Worm (Caenorhabditis elegans) whole organism, midembryonic: ENCODE measurements around the gene cyn-17.

Experiments used
- T22C8.4 ChIP-seq: fragments of 200-800 bp; sonication (Bioruptor generic); IDR thresholded peaks from 2 replicates; pipeline ENCODE4 v1.3.6; 2022; ENCODE audit warnings: missing genetic modification characterization, missing compliant biosample characterization
- cog-1 ChIP-seq: sonication (generic microtip); optimal IDR thresholded peaks from 2 replicates; lab custom pipeline; 2016; ENCODE audit warnings: missing genetic modification characterization, missing compliant biosample characterization
- flt-1 ChIP-seq: fragments of 200-800 bp; sonication (Bioruptor generic); IDR thresholded peaks from 2 replicates; pipeline ENCODE4 v1.3.6; 2022; ENCODE audit warnings: missing genetic modification characterization, missing compliant biosample characterization
- klf-2 ChIP-seq: fragments of 200-800 bp; sonication (Bioruptor generic); conservative IDR thresholded peaks from 2 replicates; pipeline ENCODE4 v1.3.6; 2022; ENCODE audit warnings: missing genetic modification reagents, missing genetic modification characterization, missing compliant biosample characterization
- med-1 ChIP-seq: sonication (generic microtip); optimal IDR thresholded peaks from 2 replicates; lab custom pipeline; 2017; ENCODE audit warnings: missing genetic modification characterization, mild to moderate bottlenecking, missing compliant biosample characterization, antibody characterized with exemption, missing genetic modification reagents; ENCODE audit not compliant: insufficient read depth
- ref-1 ChIP-seq: fragments of 200-800 bp; sonication (Bioruptor generic); conservative IDR thresholded peaks from 2 replicates; pipeline ENCODE4 v1.3.6; 2022; ENCODE audit warnings: missing genetic modification reagents, missing genetic modification characterization, missing compliant biosample characterization
- tab-1 ChIP-seq: fragments of 200-800 bp; sonication (Bioruptor generic); IDR thresholded peaks from 2 replicates; pipeline ENCODE4 v1.3.6; 2022; ENCODE audit warnings: missing genetic modification characterization, missing compliant biosample characterization
- ztf-23 ChIP-seq: fragments of 200-800 bp; sonication (Bioruptor generic); IDR thresholded peaks from 2 replicates; pipeline ENCODE4 v1.3.6; 2022; ENCODE audit warnings: missing genetic modification reagents, missing genetic modification characterization, missing compliant biosample characterization
- ztf-29 ChIP-seq: fragments of 200-800 bp; sonication (Bioruptor generic); IDR thresholded peaks from 2 replicates; pipeline ENCODE4 v1.3.6; 2022; ENCODE audit warnings: missing genetic modification reagents, missing genetic modification characterization, missing compliant biosample characterization

The cyn-17 gene

DNA sequence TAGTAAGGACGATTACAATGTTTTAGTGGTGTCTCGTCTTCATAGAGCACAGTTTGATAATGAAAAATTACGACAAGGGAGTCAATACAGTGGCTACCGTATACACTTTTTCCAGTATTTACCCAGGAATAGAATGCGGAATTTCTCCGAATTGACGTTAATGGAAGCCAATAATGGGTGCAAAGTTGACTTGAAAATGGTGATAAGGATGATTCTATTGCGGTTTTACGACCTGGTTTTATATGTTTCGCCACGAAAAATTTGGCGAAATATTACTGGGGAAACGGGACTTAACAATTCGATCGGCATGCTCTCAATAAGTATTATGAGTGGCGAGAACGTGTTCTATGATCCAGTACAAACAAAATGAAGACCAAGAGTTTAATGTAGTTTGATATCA is 20.4 kb downstream of the cyn-17 start:
- TF ChIP-seq med-1 (GFP tag; lab: Kevin White, UChicago) = no peak
- TF ChIP-seq ztf-29 (GFP tag; lab: Robert Waterston, UW) = no peak
- TF ChIP-seq T22C8.4 = no peak
- no peak for TF ChIP-seq klf-2 (GFP tag; lab: Robert Waterston, UW)
- TF ChIP-seq ztf-23 (GFP tag; lab: Robert Waterston, UW) = no peak
- TF ChIP-seq flt-1 (GFP tag; lab: Robert Waterston, UW) = no peak
- no peak for TF ChIP-seq tab-1 (GFP tag; lab: Robert Waterston, UW)
- no peak for TF ChIP-seq cog-1 (tag; lab: Kevin White, UChicago)
- TF ChIP-seq ref-1 (GFP tag; lab: Robert Waterston, UW) = no peak

DNA sequence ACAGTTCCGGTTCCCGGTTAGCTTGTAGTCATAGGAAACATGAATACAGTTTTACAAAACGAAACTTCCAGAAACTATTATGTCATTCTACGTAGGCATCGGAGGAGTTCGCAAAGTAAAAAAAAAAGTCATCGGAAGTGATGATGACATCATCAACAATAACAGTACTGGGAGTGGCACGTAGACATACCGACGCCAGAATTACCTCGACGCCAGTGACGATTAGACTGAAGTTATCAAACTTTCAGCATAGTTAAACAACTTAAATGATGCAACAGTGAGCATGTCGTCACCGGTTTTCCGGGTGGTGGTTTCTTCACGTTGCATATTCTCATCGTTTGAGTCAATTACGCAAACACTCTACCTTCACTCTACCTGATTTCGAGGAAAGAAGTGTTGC is 20.9 kb downstream of the cyn-17 start:
- no peak for TF ChIP-seq klf-2 (GFP tag; lab: Robert Waterston, UW)
- TF ChIP-seq tab-1 (GFP tag; lab: Robert Waterston, UW) = no peak
- TF ChIP-seq flt-1 (GFP tag; lab: Robert Waterston, UW) = no peak
- no peak for TF ChIP-seq cog-1 (tag; lab: Kevin White, UChicago)
- TF ChIP-seq ref-1 (GFP tag; lab: Robert Waterston, UW) = no peak
- TF ChIP-seq ztf-23 (GFP tag; lab: Robert Waterston, UW) = no peak
- no peak for TF ChIP-seq med-1 (GFP tag; lab: Kevin White, UChicago)
- TF ChIP-seq T22C8.4 = no peak
- no peak for TF ChIP-seq ztf-29 (GFP tag; lab: Robert Waterston, UW)

DNA sequence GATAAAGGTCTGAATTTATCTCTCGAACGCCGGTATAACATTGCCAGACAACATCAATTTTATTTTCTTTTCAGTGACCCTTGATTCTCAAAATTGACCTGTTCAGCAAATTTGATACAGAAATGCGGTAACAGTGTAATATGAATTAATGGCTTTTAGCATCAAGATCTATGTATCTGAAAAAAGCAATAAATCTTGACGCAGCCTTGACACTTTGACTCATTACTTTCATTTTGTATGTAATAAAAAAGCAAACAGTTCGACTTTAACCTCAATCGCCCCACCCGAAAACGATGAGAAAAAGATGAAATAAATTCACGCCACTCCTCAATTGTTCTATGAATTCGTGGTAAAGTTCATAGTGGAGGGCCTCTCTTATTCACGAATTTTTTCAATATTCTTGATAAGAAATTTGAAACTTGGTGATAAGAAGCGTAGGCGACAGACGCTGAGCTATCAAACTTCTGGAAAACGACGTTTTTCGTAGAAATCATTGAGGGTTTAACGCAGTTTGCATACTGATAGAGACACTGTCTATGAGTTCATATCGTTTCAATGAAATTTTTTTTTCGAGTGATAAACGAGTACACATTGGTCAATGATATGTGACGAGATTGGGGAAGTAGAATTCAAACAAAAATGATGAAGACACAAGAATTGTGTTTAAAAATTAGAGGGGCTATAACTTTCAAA is 22.1 kb downstream of the cyn-17 start:
- no peak for TF ChIP-seq ref-1 (GFP tag; lab: Robert Waterston, UW)

DNA sequence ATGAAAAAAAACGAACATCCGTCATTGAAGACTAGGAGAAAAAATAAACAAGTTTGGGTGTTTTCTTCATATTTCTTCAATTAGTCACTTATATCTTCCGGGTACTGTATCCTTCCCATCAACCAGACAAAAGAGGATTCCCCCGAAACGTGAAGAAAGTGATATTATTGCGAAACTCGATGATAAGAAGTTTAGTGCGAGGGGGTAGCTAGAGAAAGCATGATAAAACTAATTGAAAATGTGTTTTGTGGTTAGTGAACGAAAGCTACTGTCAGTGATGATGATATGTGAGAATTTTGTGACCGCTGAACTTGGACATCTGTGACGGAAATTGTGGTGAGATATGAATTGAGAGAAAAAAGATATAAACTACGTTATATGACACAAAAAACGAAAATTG is 23.5 kb downstream of the cyn-17 start:
- TF ChIP-seq cog-1 (tag; lab: Kevin White, UChicago) = no peak
- no peak for TF ChIP-seq ref-1 (GFP tag; lab: Robert Waterston, UW)
- TF ChIP-seq med-1 (GFP tag; lab: Kevin White, UChicago) = no peak
- no peak for TF ChIP-seq ztf-29 (GFP tag; lab: Robert Waterston, UW)
- TF ChIP-seq ztf-23 (GFP tag; lab: Robert Waterston, UW) = no peak
- TF ChIP-seq flt-1 (GFP tag; lab: Robert Waterston, UW) = no peak

DNA sequence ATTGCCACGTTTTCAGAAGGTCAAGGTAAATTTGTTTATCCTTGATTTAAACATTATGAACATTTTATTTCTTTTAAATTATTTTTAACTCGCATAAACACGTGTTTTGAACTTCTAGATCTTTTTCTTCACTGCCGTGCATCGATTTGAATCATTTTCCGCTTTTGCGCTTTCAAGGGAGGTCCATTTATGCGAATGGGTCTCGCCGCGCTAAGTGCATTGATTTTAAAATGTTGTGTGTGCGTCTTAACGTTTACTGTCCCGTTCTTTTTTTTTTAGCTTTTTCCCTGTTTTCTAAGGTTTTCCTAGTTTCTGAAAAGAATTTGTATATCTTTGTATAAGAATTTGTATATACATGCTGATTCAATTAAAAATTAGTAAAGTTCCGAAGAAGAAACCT is 26.0 kb downstream of the cyn-17 start:
- TF ChIP-seq med-1 (GFP tag; lab: Kevin White, UChicago) (no peak), ref-1 (GFP tag; lab: Robert Waterston, UW) (no peak), ztf-23 (GFP tag; lab: Robert Waterston, UW) (no peak), cog-1 (tag; lab: Kevin White, UChicago) (no peak), tab-1 (GFP tag; lab: Robert Waterston, UW) (no peak), ztf-29 (GFP tag; lab: Robert Waterston, UW) (no peak), klf-2 (GFP tag; lab: Robert Waterston, UW) (no peak), flt-1 (GFP tag; lab: Robert Waterston, UW) (no peak), T22C8.4 (no peak)

DNA sequence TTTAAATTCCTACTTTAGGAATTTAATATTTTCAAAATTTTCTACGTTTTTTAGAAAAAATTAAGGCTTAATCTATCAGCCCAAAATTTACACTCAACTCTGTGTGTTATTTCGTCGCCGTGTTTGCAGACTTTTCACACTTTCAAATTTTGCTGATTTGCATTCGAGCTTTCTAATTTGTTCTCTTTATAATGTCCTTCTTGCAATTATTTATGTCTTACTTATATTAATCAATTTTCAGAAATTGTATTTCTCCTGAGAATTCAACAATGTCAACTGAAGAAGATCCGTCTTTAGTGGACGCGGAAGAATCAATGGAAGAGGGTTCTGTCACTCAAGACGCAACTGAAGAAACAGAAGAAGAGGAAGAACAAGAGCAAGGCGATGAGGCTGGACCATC is 27.1 kb downstream of the cyn-17 start, which contains the start of gene let-418:
TSS of gene let-418 (plus strand) at position 242 of the 400 bp plus-strand sequence.
- TF ChIP-seq med-1 (GFP tag; lab: Kevin White, UChicago) (no peak), cog-1 (tag; lab: Kevin White, UChicago) (no peak), ref-1 (GFP tag; lab: Robert Waterston, UW) (no peak), klf-2 (GFP tag; lab: Robert Waterston, UW) (no peak), tab-1 (GFP tag; lab: Robert Waterston, UW) (no peak), flt-1 (GFP tag; lab: Robert Waterston, UW) (no peak), ztf-23 (GFP tag; lab: Robert Waterston, UW) (no peak), T22C8.4 (no peak), ztf-29 (GFP tag; lab: Robert Waterston, UW) (no peak)

DNA sequence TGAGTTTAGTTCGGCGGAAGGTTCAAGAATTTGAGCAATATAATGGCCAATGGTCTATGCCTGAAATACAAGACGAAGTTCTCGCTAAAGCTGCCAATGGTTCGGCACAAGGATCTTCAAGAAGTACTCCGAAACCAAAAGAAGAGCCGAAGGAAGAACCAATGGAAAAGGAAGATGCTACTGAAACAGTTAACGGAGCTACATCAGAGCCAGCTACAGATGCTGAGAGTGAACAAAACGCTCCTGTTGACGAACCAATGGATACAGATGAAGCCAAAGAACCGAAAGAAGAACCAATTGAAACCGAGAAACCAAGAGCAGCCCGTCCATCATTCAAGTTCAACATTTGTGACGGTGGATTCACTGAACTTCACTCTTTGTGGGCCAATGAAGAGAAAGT is 31.8 kb downstream of the cyn-17 start:
- TF ChIP-seq cog-1 (tag; lab: Kevin White, UChicago) = no peak
- TF ChIP-seq T22C8.4 = no peak
- no peak for TF ChIP-seq flt-1 (GFP tag; lab: Robert Waterston, UW)
- TF ChIP-seq ref-1 (GFP tag; lab: Robert Waterston, UW) = no peak
- no peak for TF ChIP-seq tab-1 (GFP tag; lab: Robert Waterston, UW)
- TF ChIP-seq ztf-29 (GFP tag; lab: Robert Waterston, UW) = no peak
- no peak for TF ChIP-seq ztf-23 (GFP tag; lab: Robert Waterston, UW)
- no peak for TF ChIP-seq med-1 (GFP tag; lab: Kevin White, UChicago)
- TF ChIP-seq klf-2 (GFP tag; lab: Robert Waterston, UW) = no peak

DNA sequence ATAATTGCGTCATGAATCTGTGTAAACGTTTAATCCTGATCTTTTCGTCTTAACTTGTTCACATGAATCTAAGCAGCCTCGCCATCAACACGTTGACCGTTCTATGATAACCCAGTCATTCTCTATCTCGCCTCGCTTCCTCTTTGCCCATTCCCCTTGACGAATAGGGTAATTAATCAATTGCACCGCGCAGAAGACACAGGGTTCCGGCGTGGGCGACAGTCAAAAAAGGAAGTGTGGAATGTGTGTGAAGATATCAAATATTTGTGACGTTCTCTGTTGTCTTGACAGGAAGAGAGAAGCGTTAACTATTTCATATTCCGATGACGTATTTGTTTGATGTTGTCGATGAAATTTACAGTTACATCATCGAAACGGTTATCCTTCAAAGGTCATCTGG is 33.3 kb downstream of the cyn-17 start:
- TF ChIP-seq flt-1 (GFP tag; lab: Robert Waterston, UW) = no peak
- no peak for TF ChIP-seq klf-2 (GFP tag; lab: Robert Waterston, UW)
- no peak for TF ChIP-seq ztf-29 (GFP tag; lab: Robert Waterston, UW)
- no peak for TF ChIP-seq ref-1 (GFP tag; lab: Robert Waterston, UW)
- no peak for TF ChIP-seq med-1 (GFP tag; lab: Kevin White, UChicago)
- no peak for TF ChIP-seq T22C8.4

DNA sequence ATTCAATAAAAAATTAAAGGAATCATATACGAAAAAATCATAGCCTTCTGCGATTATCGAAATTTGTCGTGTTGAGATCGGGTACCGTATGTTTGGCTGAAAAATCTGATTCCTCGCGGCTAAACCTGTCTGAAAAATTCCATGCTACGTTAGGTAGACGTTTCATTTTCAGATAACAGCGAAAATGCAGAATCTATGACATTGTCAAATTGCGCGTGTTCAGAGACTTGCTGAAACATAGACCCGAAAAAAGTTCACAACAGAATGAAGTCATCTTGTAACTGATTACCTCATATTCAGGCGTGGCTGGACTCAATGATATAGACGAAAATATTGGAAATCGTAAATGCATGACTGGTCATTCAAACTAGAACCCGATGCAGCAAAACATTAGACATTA is 34.1 kb downstream of the cyn-17 start, which contains the start of gene srh-76:
TSS of gene srh-76 (plus strand) at position 301 of the 400 bp plus-strand sequence.
- TF ChIP-seq tab-1 (GFP tag; lab: Robert Waterston, UW) (no peak), T22C8.4 (no peak), ztf-23 (GFP tag; lab: Robert Waterston, UW) (no peak), ztf-29 (GFP tag; lab: Robert Waterston, UW) (no peak), klf-2 (GFP tag; lab: Robert Waterston, UW) (no peak), med-1 (GFP tag; lab: Kevin White, UChicago) (no peak), cog-1 (tag; lab: Kevin White, UChicago) (no peak), ref-1 (GFP tag; lab: Robert Waterston, UW) (no peak), flt-1 (GFP tag; lab: Robert Waterston, UW) (no peak)
